Worm (Caenorhabditis elegans): ENCODE results near the gene srw-122.

ce11 chrV:2962960-2963359 lies 11.0 kb upstream of the srw-122 start, which contains the start of gene srw-138:
- TF ChIP-seq efl-1 (GFP tag; optimal IDR thresholded peaks at IDR 0.05) (no peak), fkh-3 (tag; optimal IDR thresholded peaks at IDR 0.05) (no peak), D2030.7 (GFP tag; IDR thresholded peaks at IDR 0.05) (no peak), lin-40 (tag; optimal IDR thresholded peaks at IDR 0.05) (no peak), nhr-27 (tag; optimal IDR thresholded peaks at IDR 0.05) (no peak), him-1 (tag; optimal IDR thresholded peaks at IDR 0.05) (no peak), Y67H2A.10 (GFP tag; conservative IDR thresholded peaks at IDR 0.05) (no peak), rpc-1 (optimal IDR thresholded peaks at IDR 0.05) (no peak), rpc-1 (tag; optimal IDR thresholded peaks at IDR 0.05) (no peak), ztf-6 (GFP tag; IDR thresholded peaks at IDR 0.05) (no peak)
